Fruit fly (Drosophila melanogaster) whole organism, pupa: ENCODE results near the gene RapGAP1.

Source experiments
- CG34367 ChIP-seq: fragments of 200-800 bp; sonication (Bioruptor generic); optimal IDR thresholded peaks from 2 replicates; lab custom pipeline; 2018; ENCODE audit warnings: missing biosample characterization, mild to moderate bottlenecking, missing genetic modification characterization
- Ets98B ChIP-seq: fragments of 200-800 bp; sonication (Bioruptor generic); IDR thresholded peaks from 2 replicates; pipeline ENCODE4 v1.3.6; 2022; ENCODE audit warnings: missing biosample characterization, missing genetic modification characterization

- TF ChIP-seq CG34367 (tag; lab: Kevin White, UChicago) (no peak), Ets98B (GFP tag; lab: Robert Waterston, UW) (peak; percentile 47; the same call in 1 of the 2 replicates)
Measured at dm6 chr2L:7501743-7502142, 77.0 kb downstream of the RapGAP1 start.
